Worm (Caenorhabditis elegans) whole organism, L1 larva: ENCODE data around the gene srp-1.
A peak's percentile ranks its signal among the peaks of the same experiment; 100 is the strongest.

Experiments used
- F16B12.6 ChIP-seq: fragments of 150-350 bp; optimal IDR thresholded peaks from 2 replicates; lab custom pipeline; 2014; ENCODE audit warnings: missing biosample characterization, missing genetic modification characterization
- Y116A8C.19 ChIP-seq: sonication (generic microtip); optimal IDR thresholded peaks from 2 replicates; lab custom pipeline; 2016; ENCODE audit warnings: missing compliant biosample characterization, missing genetic modification characterization, borderline replicate concordance
- alr-1 ChIP-seq: fragments of 200-800 bp; sonication (Bioruptor generic); optimal IDR thresholded peaks from 2 replicates; lab custom pipeline; 2018; ENCODE audit warnings: borderline replicate concordance, mild to moderate bottlenecking, missing genetic modification characterization, missing compliant biosample characterization
- ceh-63 ChIP-seq: fragments of 200-800 bp; sonication (Bioruptor generic); optimal IDR thresholded peaks from 2 replicates; lab custom pipeline; 2018; ENCODE audit warnings: mild to moderate bottlenecking, missing genetic modification characterization, missing compliant biosample characterization
- ceh-8 ChIP-seq: fragments of 200-800 bp; sonication (Bioruptor generic); optimal IDR thresholded peaks from 2 replicates; lab custom pipeline; 2018; ENCODE audit warnings: mild to moderate bottlenecking, missing genetic modification characterization, moderate library complexity, missing compliant biosample characterization
- ceh-82 ChIP-seq, 3 experiments: fragments of 150-350 bp in 1 of 3; sonication (generic microtip) in 2 of 3; optimal IDR thresholded peaks; 2 replicates each; lab custom pipeline; 2014 to 2017; ENCODE audit warnings: missing biosample characterization in 3 of 3, missing genetic modification characterization in 3 of 3
- ceh-88 ChIP-seq: fragments of 200-800 bp; sonication (Bioruptor generic); IDR thresholded peaks from 2 replicates; pipeline ENCODE4 v1.3.6; 2022; ENCODE audit warnings: missing genetic modification characterization, missing compliant biosample characterization
- ces-1 ChIP-seq: fragments of 150-350 bp; optimal IDR thresholded peaks from 2 replicates; lab custom pipeline; 2014; ENCODE audit warnings: missing biosample characterization, missing genetic modification reagents, missing genetic modification characterization
- dsc-1 ChIP-seq: sonication (generic microtip); optimal IDR thresholded peaks from 2 replicates; lab custom pipeline; 2016; ENCODE audit warnings: mild to moderate bottlenecking, missing genetic modification characterization, missing compliant biosample characterization
- egl-27 ChIP-seq, 2 experiments: fragments of 150-350 bp in 1 of 2; sonication (generic microtip); optimal IDR thresholded peaks; 3 replicates each; lab custom pipeline; 2017 to 2018; ENCODE audit warnings: missing biosample characterization in 2 of 2, missing genetic modification characterization in 2 of 2, missing genetic modification reagents in 2 of 2
- elt-2 ChIP-seq: sonication (generic microtip); optimal IDR thresholded peaks from 2 replicates; lab custom pipeline; 2016; ENCODE audit warnings: missing genetic modification characterization, mild to moderate bottlenecking, inconsistent platforms, missing compliant biosample characterization, missing genetic modification reagents
- elt-3 ChIP-seq, 6 experiments: fragments of 150-350 bp in 1 of 6; sonication (generic microtip); optimal IDR thresholded peaks; 2 replicates each; lab custom pipeline; 2017 to 2018; ENCODE audit warnings: missing biosample characterization in 6 of 6, missing genetic modification characterization in 6 of 6, inconsistent platforms in 1 of 6
- fkh-10 ChIP-seq: sonication (generic microtip); optimal IDR thresholded peaks from 2 replicates; lab custom pipeline; 2017; ENCODE audit warnings: missing biosample characterization, missing genetic modification reagents, missing genetic modification characterization
- fkh-4 ChIP-seq: sonication (generic microtip); optimal IDR thresholded peaks from 2 replicates; lab custom pipeline; 2016; ENCODE audit warnings: missing compliant biosample characterization, missing genetic modification characterization, borderline replicate concordance
- fkh-8 ChIP-seq: sonication (generic microtip); optimal IDR thresholded peaks from 2 replicates; lab custom pipeline; 2016; ENCODE audit warnings: mild to moderate bottlenecking, missing genetic modification characterization, missing compliant biosample characterization
- grh-1 ChIP-seq: fragments of 200-800 bp; sonication (Bioruptor generic); IDR thresholded peaks from 2 replicates; pipeline ENCODE4 v1.3.6; 2022; ENCODE audit warnings: missing genetic modification reagents, missing genetic modification characterization, missing compliant biosample characterization
- hpl-2 ChIP-seq: fragments of 150-350 bp; optimal IDR thresholded peaks from 2 replicates; lab custom pipeline; 2014; ENCODE audit warnings: missing biosample characterization, missing genetic modification reagents, missing genetic modification characterization
- jun-1 ChIP-seq: fragments of 150-350 bp; optimal IDR thresholded peaks from 2 replicates; lab custom pipeline; 2014; ENCODE audit warnings: missing biosample characterization, missing genetic modification reagents, missing genetic modification characterization
- lin-14 ChIP-seq: fragments of 200-800 bp; sonication (Bioruptor generic); optimal IDR thresholded peaks from 2 replicates; lab custom pipeline; 2018; ENCODE audit warnings: mild to moderate bottlenecking, missing genetic modification characterization, moderate library complexity, missing compliant biosample characterization
- lin-39 ChIP-seq: fragments of 150-350 bp; optimal IDR thresholded peaks from 2 replicates; lab custom pipeline; 2014; ENCODE audit warnings: missing biosample characterization, missing genetic modification reagents, missing genetic modification characterization
- mdl-1 ChIP-seq, 2 experiments: fragments of 150-350 bp; optimal IDR thresholded peaks; 2 replicates each; lab custom pipeline; 2014 to 2017; ENCODE audit warnings: missing biosample characterization in 2 of 2, missing genetic modification characterization in 2 of 2, inconsistent platforms in 1 of 2
- nhr-20 ChIP-seq: sonication (generic microtip); optimal IDR thresholded peaks from 2 replicates; lab custom pipeline; 2016; ENCODE audit warnings: mild to moderate bottlenecking, missing genetic modification characterization, missing compliant biosample characterization
- nhr-237 ChIP-seq: fragments of 150-350 bp; optimal IDR thresholded peaks from 2 replicates; lab custom pipeline; 2014; ENCODE audit warnings: missing biosample characterization, missing genetic modification characterization
- nhr-47 ChIP-seq: sonication (generic microtip); optimal IDR thresholded peaks from 2 replicates; lab custom pipeline; 2016; ENCODE audit warnings: mild to moderate bottlenecking, missing genetic modification characterization, moderate library complexity, missing compliant biosample characterization
- nhr-71 ChIP-seq: sonication (generic microtip); optimal IDR thresholded peaks from 2 replicates; lab custom pipeline; 2016; ENCODE audit warnings: mild to moderate bottlenecking, missing genetic modification characterization, moderate library complexity, missing compliant biosample characterization
- nhr-77 ChIP-seq: fragments of 150-350 bp; optimal IDR thresholded peaks from 2 replicates; lab custom pipeline; 2014; ENCODE audit warnings: missing biosample characterization, missing genetic modification characterization
- nhr-84 ChIP-seq: sonication (generic microtip); optimal IDR thresholded peaks from 2 replicates; lab custom pipeline; 2017; ENCODE audit warnings: missing biosample characterization, missing genetic modification characterization
- nhr-85 ChIP-seq: sonication (generic microtip); peaks from one replicate; lab custom pipeline; 2016; ENCODE audit warnings: missing genetic modification characterization, inconsistent platforms, missing compliant biosample characterization
- nhr-90 ChIP-seq: sonication (generic microtip); optimal IDR thresholded peaks from 2 replicates; lab custom pipeline; 2016; ENCODE audit warnings: mild to moderate bottlenecking, missing genetic modification characterization, missing compliant biosample characterization; ENCODE audit not compliant: poor library complexity
- pag-3 ChIP-seq: sonication (generic microtip); optimal IDR thresholded peaks from 2 replicates; lab custom pipeline; 2017; ENCODE audit warnings: missing genetic modification characterization, mild to moderate bottlenecking, missing compliant biosample characterization, antibody characterized with exemption, borderline replicate concordance; ENCODE audit not compliant: insufficient read depth
- pqm-1 ChIP-seq: sonication (generic microtip); optimal IDR thresholded peaks from 3 replicates; lab custom pipeline; 2017; ENCODE audit warnings: missing biosample characterization, missing genetic modification characterization
- rnt-1 ChIP-seq: sonication (generic microtip); optimal IDR thresholded peaks from 2 replicates; lab custom pipeline; 2016; ENCODE audit warnings: mild to moderate bottlenecking, missing genetic modification characterization, moderate library complexity, missing compliant biosample characterization
- sptf-1 ChIP-seq: fragments of 150-350 bp; optimal IDR thresholded peaks from 2 replicates; lab custom pipeline; 2014; ENCODE audit warnings: missing biosample characterization, missing genetic modification characterization
- swsn-7 ChIP-seq: sonication (generic microtip); optimal IDR thresholded peaks from 2 replicates; lab custom pipeline; 2016; ENCODE audit warnings: missing genetic modification characterization, missing compliant biosample characterization
- unc-98 ChIP-seq: fragments of 200-800 bp; sonication (Bioruptor generic); IDR thresholded peaks from 2 replicates; pipeline ENCODE4 v1.3.6; 2022; ENCODE audit warnings: missing genetic modification characterization, missing compliant biosample characterization
- zip-4 ChIP-seq: fragments of 200-800 bp; sonication (Bioruptor generic); optimal IDR thresholded peaks from 2 replicates; lab custom pipeline; 2018; ENCODE audit warnings: mild to moderate bottlenecking, missing genetic modification characterization, moderate library complexity, missing compliant biosample characterization
- ztf-4 ChIP-seq: fragments of 150-350 bp; optimal IDR thresholded peaks from 2 replicates; lab custom pipeline; 2014; ENCODE audit warnings: missing biosample characterization, missing genetic modification characterization

The srp-1 gene

DNA sequence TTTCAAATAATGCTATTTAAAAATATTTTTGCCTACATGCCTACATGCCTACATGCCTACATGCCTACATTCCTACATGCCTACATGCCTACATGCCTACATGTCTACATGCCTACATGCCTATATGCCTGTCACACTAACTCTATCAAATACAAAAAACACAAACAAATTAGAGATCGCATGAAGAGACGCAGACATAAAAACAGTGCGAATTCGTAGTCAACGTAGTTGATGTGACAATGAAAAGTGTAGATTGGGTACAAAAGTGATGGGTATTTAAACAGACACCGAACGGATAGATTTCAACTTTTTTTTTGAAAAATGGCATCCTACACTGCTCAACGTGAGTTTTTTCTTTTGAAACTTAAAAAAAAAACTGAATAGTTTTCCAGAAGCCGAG, 24.2 kb downstream of the srp-1 start, which contains the start of gene R09E12.9 (continued):
- peak; percentile 69 for TF ChIP-seq nhr-20 (tag; lab: Kevin White, UChicago)
- no peak for TF ChIP-seq nhr-47 (tag; lab: Kevin White, UChicago)
- no peak for TF ChIP-seq lin-14 (GFP tag; lab: Kevin White, UChicago)
- TF ChIP-seq nhr-85 (tag; lab: Kevin White, UChicago): peak; percentile 55
- no peak for TF ChIP-seq dsc-1 (tag; lab: Kevin White, UChicago)
- no peak for TF ChIP-seq mdl-1 (tag; optimal IDR thresholded peaks at IDR 0.05; lab: Kevin White, UChicago)
- no peak for TF ChIP-seq egl-27 (tag; optimal IDR thresholded peaks at IDR 0.05; lab: Kevin White, UChicago)
- no peak for TF ChIP-seq ceh-82 (tag; optimal IDR thresholded peaks at IDR 0.05; lab: Kevin White, UChicago)
- TF ChIP-seq nhr-90: peak; percentile 29
- TF ChIP-seq nhr-77: peak; percentile 100
- no peak for TF ChIP-seq sptf-1 (tag; lab: Kevin White, UChicago)
- TF ChIP-seq zip-4 (GFP tag; lab: Kevin White, UChicago): no peak
- TF ChIP-seq alr-1 (tag; lab: Kevin White, UChicago): no peak
- TF ChIP-seq nhr-84: no peak
- peak; percentile 10 for TF ChIP-seq swsn-7 (tag; lab: Kevin White, UChicago)
- peak; percentile 42 for TF ChIP-seq nhr-237
- TF ChIP-seq ceh-88: no peak
- TF ChIP-seq rnt-1 (tag; lab: Kevin White, UChicago): no peak

DNA sequence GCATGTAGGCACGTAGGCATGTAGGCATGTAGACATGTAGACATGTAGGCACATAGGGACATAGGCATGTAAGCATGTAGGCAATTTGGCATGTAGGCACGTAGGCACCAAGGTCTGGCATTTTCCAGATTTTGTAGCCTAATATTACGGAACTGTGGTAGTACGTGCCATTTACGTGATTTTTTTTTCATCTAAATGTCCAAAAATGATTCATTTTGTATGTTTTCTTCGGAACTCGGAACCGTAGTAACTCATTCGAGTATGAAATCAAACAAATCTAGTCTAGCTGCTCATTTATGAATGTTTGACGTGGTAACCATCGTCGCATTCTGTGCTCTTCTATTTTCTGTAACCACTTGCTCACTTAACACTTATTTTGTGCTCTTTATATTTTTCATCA, 25.3 kb downstream of the srp-1 start, which contains the start of gene srbc-59:
Gene srbc-59 (plus strand): TSS at position 301 of the 400 bp plus-strand sequence.
- TF ChIP-seq nhr-47 (tag; lab: Kevin White, UChicago): no peak
- no peak for TF ChIP-seq elt-2

DNA sequence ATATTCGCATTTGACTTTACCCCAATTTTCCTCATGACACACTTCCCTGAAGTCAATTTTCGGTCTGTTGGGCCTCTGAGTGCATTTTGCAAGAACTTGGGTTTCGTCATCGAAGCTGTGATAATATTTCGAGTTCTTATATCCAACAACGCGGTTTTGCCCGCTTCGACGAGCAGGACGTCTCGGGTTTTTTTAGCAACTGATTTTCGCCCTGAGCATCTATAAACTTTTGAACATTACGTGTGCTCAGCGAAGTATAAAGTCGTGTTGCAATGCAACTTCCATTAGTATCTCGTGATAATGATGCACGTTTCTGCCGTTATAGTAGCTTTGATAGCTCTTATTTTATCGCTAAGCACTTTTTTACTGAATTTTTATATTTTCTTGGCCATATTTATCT, 26.9 kb downstream of the srp-1 start, which contains the start of gene srbc-60:
Gene srbc-60 (plus strand): TSS at position 301 of the 400 bp plus-strand sequence.
- TF ChIP-seq fkh-8 (peak; percentile 18), Y116A8C.19 (tag; lab: Kevin White, UChicago) (no peak)

ce11 chrV:782432-782831, 29.3 kb downstream of the srp-1 start, which contains the start of gene srab-16:
Gene srab-16, plus strand, starts transcription at chrV:782732.
- TF ChIP-seq dsc-1 (tag; lab: Kevin White, UChicago) (peak; percentile 40), pqm-1 (tag; lab: Kevin White, UChicago) (no peak)

ce11 chrV:794092-794491, 41.0 kb downstream of the srp-1 start:
- TF ChIP-seq ceh-63 (GFP tag; lab: Kevin White, UChicago) (no peak), hpl-2 (GFP tag; lab: Kevin White, UChicago) (no peak), nhr-71 (no peak)

DNA sequence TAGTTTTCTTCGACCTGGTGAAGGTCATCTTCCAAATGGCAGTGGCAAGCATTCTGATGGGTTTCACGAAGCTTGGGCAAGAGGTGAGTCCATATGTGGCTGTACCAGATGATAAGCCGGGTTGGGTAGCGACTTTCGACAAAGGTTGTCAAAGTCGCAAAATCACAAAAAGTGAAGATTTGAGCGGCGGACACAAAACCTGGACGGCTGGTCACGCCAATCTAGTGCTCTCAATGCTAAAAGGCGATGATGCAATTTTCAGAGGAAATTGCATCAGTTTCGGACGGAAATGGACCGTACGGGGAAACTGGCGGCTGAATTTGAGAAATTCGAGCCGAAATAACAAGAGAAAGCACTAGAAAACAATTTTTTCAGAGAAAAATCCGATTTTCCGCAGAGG, 44.2 kb downstream of the srp-1 start:
- TF ChIP-seq ces-1 (no peak), ceh-8 (GFP tag; lab: Kevin White, UChicago) (no peak), rnt-1 (tag; lab: Kevin White, UChicago) (no peak), elt-3 (tag; optimal IDR thresholded peaks at IDR 0.05; lab: Kevin White, UChicago) (no peak), nhr-20 (tag; lab: Kevin White, UChicago) (no peak), ztf-4 (tag; lab: Kevin White, UChicago) (no peak), grh-1 (no peak), unc-98 (no peak), F16B12.6 (tag; lab: Kevin White, UChicago) (no peak), nhr-47 (tag; lab: Kevin White, UChicago) (no peak), pag-3 (no peak), nhr-85 (tag; lab: Kevin White, UChicago) (no peak), lin-39 (tag; lab: Kevin White, UChicago) (no peak), fkh-4 (tag; lab: Kevin White, UChicago) (no peak), nhr-90 (no peak), jun-1 (tag; lab: Kevin White, UChicago) (no peak), fkh-10 (GFP tag; lab: Kevin White, UChicago) (no peak)
